Fruit fly (Drosophila melanogaster) ovary, adult (tissue): Measurements from ENCODE around the gene Unc-76.

Source experiments
- CG17801 ChIP-seq: fragments of 200-800 bp; optimal IDR thresholded peaks from 2 replicates; lab custom pipeline; 2019; ENCODE audit warnings: missing biosample characterization, mild to moderate bottlenecking, missing genetic modification characterization, moderate library complexity; ENCODE audit not compliant: partially characterized antibody

The Unc-76 gene

DNA sequence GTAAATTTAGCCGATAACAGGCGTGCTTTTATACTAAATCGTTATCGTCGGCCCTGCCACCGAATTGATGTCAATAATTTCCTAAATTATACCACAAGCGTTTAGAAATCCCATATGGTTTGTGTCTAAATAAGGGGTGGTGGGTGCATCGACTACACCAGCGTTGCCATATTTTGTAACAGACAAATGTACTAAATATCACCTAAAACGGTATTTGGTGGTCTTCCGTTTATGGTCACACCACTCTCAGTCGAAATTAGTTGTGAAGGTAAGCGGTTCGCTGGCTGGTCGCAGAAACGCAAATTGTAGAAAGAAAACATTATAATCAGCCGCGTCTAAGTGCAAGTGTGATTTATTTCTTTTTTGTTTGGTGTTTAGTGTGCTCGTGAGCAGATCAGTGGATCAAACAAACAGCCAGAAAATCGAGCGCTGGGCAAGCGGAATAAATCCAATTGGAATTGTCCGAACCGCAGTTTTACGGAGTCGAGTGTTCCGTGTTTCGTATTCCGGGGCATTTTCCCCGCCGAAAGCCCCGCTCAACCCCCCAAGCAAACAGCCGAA is at the start of gene Unc-76, which contains the start of gene CG16903:
Gene Unc-76 (plus strand): TSS at position 244 of the 561 bp plus-strand sequence.
Gene CG16903 (minus strand): TSS at position 39 of the 561 bp plus-strand sequence.
- TF ChIP-seq CG17801 (GFP tag; lab: Kevin White, UChicago): peak; percentile 88

DNA sequence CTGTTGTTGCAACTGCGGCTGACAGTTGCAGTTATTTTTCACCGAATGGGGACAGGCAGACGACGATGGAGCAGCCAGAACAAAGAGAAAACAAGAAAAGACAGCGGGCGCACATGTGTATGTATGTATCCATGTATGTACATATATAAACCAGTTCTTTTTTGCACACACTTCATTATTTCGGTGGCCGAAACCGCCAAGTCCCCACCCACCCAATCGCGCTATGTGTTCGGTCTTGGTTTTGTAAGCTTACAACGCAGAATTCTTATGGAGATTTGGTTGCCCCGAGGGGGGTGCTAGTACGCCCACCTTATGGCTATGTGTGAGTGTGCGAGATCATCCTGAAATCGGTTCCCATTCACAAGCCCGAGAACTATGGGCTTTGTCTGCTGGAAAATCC is 49.1 kb upstream of the Unc-76 start:
- peak; percentile 6 for TF ChIP-seq CG17801 (GFP tag; lab: Kevin White, UChicago)

DNA sequence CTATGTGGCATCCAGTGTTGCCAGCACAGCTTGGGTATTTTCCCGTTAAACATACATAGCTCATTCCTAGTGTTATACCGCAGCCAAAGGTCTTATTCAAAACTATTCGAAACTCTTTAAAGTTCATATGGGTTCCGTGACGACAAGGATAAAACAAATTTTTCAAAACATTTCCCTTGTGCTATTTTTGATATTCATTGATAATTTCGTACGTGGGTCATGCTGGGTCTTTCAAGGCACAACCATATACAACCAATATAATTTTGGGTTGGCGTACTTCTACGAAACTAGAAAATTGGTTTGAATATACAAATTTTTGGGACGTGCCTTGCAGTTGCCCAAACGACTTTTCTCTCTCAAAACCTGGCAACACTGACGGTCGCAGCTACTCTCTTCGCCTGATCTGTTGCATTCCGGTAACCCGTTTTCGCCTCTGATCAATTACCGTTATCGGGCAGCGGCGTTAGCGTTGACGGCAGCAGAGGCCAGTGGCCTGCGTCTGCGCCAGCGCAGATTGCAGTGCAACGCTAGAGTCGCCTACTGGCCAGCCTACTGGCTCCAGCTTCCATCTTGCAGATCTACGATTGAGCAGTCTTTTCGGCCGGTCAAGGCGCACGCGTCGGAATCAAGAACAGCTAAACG is 48.1 kb upstream of the Unc-76 start:
- no peak for TF ChIP-seq CG17801 (GFP tag; lab: Kevin White, UChicago)

DNA sequence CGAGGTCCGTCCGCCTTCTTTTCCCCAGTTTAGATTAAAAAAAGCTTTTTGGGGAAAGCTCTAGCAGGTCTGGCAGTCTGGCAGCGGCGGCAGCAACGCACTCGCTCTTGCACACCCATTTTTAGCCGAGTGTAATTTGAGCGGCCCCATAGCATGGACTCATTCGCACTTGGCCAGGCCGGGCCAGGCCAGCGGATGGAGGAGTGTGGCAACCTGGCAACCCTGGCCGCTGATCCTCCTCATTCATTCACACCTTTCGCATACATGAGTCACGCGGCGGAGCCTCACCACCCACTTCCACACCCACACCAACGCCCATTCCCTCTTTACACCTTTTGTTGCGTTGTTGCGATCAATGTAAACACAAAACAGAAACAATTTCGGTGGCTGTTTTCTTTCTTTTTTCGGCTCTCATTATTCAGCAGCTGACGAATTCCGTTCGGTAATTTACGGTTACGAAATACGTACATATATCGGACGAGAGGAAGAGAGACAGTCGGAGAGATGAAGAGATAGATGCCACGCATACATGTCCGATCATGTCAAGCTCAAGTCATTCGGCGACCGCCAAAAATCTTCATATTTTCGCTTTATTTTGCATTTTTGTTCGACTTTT is 47.5 kb upstream of the Unc-76 start:
- TF ChIP-seq CG17801 (GFP tag; lab: Kevin White, UChicago): peak; percentile 9

DNA sequence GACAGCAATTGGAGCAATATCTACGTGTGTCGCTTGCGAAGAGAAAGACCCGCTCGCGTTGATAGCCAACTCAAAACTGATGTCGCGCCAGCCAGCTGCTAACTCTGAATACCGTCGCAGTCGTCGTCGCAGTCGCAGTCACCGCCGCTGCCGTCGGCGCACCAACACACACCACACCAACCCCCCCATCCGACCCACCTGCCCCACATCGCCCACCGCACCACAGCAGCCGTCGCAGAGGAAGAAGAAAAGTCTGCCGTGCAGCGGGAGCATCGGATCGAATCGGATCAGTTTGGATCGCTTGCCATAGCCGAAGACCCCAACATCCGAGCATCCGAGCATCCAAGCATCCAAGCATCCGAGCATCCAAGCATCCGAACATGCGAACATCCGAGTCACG is 44.0 kb upstream of the Unc-76 start:
- no peak for TF ChIP-seq CG17801 (GFP tag; lab: Kevin White, UChicago)

DNA sequence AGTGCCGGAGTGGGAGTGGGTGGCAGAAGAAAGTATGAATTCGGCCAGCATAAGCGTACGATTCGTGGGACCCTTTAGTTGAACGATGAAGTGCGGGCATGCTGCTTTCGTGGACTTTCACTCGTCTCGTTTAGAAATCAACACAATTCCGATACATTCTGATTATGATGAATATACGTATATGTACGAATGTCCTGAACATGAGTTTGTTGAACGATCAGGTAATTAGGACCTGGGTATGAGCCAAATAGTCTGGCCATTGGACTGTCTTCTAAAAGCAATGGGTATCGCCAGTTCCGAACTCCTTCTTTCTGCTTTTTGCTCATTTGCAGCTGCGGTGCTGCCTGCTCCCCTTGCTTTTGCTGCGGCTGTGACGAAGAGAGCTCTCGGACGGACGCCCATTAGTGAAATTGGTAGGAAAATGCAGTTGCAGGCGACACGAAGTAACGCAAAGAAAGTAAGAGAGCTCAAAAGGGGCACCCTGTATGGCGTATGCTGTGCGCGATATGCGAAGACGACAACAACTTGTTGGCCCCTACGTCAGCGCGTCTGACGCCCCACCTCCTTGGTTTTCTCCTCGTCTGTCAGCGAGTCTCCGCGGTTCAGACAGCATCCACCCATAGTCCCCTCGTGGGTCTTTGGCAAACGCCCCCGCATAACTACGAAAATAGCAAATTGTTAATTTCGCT is 43.5 kb upstream of the Unc-76 start:
- TF ChIP-seq CG17801 (GFP tag; lab: Kevin White, UChicago): no peak

DNA sequence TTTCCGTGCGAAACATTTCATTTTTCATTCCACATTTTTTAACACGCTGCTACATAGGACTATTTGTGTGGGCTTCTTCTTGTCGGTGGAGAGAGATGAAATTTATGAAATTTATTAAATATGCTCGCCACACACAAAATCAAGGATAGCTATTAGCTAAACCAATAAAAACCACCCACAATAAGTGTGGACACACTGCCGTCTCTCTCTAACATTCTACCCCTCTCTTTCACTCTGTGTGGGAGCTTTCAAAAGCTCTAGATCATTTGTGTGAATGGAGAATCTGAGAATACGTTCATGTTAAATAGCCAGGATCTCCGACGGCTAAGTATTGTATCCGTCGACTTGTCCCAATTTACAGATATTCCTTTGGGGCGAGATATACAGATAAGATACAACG is 42.8 kb upstream of the Unc-76 start:
- no peak for TF ChIP-seq CG17801 (GFP tag; lab: Kevin White, UChicago)

DNA sequence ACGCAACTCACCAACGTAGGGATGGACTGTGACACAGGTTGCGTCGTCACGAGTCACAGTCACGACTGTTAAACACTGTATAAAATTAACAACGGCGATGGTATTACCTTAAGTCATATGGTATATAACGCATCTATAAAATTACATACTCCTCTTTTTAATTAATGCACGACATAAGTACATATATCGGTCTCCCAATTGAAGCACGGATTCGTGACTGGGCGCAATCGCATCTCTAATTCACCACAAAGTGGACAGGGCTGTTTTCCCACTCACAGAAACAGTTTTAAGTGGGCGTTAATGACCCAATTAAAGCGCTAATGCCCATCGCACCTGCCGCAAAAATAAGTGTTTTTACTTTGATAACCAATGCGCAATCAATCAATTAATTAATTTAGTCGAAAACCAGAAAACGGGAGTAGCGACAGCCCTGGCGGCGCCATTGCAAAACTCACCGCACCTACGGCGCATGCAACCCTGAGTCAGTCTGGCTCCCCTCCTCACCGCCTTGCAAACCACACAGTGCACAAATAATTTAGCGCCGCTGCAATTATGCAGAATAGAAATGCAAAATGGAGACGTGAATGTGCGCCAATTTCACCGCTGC is 39.0 kb upstream of the Unc-76 start, which contains the start of gene CG4313:
Gene CG4313 (plus strand): TSS at position 557 of the 607 bp plus-strand sequence.
- TF ChIP-seq CG17801 (GFP tag; lab: Kevin White, UChicago): peak; percentile 70

DNA sequence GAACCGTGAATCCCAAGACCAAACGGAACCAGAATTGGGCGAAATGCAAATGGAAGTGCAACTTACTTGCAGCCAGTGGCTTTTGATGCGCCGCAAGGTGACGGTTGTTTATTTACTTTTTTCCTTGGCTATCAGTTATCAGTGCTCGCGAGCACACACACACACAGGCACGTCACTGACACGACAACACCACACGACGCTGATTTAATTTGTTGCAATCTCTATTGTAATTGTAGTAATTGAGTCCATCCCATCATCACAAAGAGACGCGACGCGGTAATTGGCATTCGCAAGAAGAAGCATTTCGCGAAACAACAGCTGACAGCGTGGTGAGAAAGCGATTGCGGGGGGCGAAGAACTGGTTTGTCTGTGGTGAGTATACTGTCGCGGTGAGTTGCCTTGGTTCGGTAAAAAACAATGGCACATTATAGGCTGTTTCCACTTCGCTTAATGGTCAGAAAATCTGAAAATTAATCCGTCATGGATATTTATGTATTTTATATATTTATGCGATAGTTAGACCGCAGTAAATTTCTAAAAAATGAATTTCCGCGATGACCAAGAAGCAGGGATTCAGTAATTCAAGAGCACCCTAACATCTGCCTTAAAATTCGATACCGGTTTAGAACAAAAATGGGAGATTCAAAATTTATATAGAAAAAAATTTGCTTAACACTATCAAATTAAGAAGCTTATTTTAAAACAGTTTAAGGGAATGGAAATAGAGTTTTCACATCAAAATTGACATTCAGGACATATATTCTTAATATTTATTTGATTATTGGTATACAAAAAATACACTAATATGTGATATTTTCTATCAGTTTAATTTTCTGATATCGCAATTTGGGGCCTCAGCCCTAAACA is 38.2 kb upstream of the Unc-76 start, which contains the start of the genes Actn and usp:
Gene Actn (minus strand): TSS at position 331 of the 867 bp plus-strand sequence.
Gene usp (minus strand): TSS at position 331 of the 867 bp plus-strand sequence.
- peak; percentile 5 for TF ChIP-seq CG17801 (GFP tag; lab: Kevin White, UChicago)

DNA sequence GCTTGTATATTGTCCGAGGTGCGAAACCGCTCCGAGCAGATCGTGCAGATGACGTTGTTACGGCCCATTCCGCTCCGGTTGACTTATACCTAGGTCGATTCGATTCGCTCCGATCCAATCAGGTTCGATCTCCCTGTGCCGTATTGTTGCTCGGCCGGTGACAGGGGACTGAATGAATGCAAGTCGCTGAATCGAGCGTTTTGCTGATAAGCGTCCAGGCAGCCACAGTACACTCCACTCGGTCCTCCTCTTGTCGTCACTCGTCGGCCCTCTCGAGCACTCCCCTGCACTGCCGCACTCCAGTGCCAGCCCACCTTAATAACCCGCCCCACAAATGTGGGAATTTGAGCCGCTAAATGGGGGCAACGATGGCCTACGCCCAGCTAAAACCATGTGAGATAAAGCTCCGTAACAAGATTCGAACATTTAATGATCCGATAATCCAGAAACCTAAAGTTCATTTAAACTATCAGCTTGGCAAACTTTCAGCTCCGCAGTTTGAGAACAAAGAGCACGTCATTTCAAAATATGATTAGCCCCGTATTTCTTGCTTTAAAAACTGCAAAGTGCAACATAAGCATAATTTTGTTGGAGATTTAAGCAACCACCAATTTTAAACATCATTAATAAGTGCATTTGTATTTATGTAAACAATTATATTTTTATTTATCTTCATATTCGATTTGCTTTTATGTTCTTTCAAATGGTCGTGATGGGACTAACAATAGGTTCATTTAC is 36.6 kb upstream of the Unc-76 start, which contains the start of gene CG4325:
Gene CG4325 (minus strand): TSS at position 159 of the 738 bp plus-strand sequence.
- no peak for TF ChIP-seq CG17801 (GFP tag; lab: Kevin White, UChicago)

DNA sequence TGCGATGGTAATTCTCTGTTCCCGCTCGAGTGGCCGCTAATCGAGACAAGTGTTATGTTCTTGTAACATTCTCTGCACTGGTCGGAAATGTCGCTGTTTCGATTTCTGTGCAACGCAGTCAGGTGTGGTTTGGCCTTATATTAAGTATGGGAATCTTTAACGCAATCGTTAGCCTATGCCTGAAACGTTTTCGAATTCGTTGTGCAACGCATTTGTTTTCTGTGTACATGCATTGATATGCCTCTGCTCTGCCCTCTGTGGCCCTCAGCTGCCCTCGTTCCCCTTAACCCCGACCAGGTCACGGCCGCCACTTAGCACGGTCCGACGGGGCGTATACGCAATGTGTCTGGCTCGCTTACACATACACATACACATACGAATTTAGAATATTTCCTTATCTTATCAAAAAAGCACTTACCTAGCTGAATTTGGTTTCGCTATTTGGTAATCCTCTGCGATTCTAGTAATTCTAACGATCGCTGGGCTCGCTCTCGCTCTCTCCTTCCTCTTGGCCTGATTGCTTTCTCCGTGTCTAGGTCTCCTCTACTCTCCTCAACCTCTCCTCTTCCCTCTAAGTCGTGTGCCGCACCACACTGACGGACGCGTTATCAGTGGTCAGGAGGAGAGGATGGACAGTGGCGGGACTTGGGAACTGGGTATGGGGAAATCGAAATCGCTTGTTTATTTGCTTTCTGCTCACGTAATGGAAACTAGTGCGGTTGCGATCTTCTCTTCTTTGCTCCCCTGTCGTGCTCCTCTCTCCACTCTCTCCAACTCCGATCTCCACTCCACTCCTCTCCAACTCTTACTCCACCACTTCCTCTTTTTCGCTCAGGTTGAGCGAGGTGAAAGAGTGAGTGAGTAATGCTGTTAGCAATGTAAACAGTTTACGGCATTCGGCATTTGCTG is 31.4 kb upstream of the Unc-76 start:
- TF ChIP-seq CG17801 (GFP tag; lab: Kevin White, UChicago): no peak
